Fruit fly (Drosophila melanogaster): ENCODE data around the gene CG9777.
A peak's percentile ranks its signal among the peaks of the same experiment; 100 is the strongest.

CG9777 gene

dm6 chrX:16650078-16651063, 18.3 kb upstream of the CG9777 start (continued):
- TF ChIP-seq CG2120 (GFP tag; optimal IDR thresholded peaks at IDR 0.05) (no peak), bigmax (GFP tag; optimal IDR thresholded peaks at IDR 0.05) (no peak), Sry-δ (GFP tag; optimal IDR thresholded peaks at IDR 0.05) (no peak), Fer2 (tag; optimal IDR thresholded peaks at IDR 0.05) (no peak), CG9817 (tag; optimal IDR thresholded peaks at IDR 0.05) (no peak), kah (GFP tag; optimal IDR thresholded peaks at IDR 0.05) (no peak)

dm6 chrX:16648435-16648781, 16.4 kb upstream of the CG9777 start:
- TF ChIP-seq cad (GFP tag; optimal IDR thresholded peaks at IDR 0.05), result no peak
- 0 out of 2 replicates have a peak, but pooled peaks have one; percentile 8 for TF ChIP-seq CG32772 (GFP tag; IDR thresholded peaks at IDR 0.05)
- TF ChIP-seq BtbVII (GFP tag; optimal IDR thresholded peaks at IDR 0.05), result no peak
- TF ChIP-seq insv (GFP tag; optimal IDR thresholded peaks at IDR 0.05), result peak in 1 of 2 experiments; percentile 71
- peak; percentile 62 for TF ChIP-seq sd (tag; optimal IDR thresholded peaks at IDR 0.05)
- TF ChIP-seq CG7987 (GFP tag; optimal IDR thresholded peaks at IDR 0.05), result no peak
- peak; percentile 17 for TF ChIP-seq abd-A (tag; optimal IDR thresholded peaks at IDR 0.05)
- TF ChIP-seq slp2 (GFP tag; optimal IDR thresholded peaks at IDR 0.05), result no peak
- peak; percentile 56 for TF ChIP-seq cg (GFP tag; optimal IDR thresholded peaks at IDR 0.05)
- TF ChIP-seq CG15479 (GFP tag; optimal IDR thresholded peaks at IDR 0.05), result no peak
- TF ChIP-seq CG1647 (GFP tag; optimal IDR thresholded peaks at IDR 0.05), result no peak
- peak; percentile 20 for TF ChIP-seq sqz (GFP tag; optimal IDR thresholded peaks at IDR 0.05)
- TF ChIP-seq sens (GFP tag), result peak; percentile 36
- no peak for TF ChIP-seq Hand (GFP tag; optimal IDR thresholded peaks at IDR 0.05)

- TF ChIP-seq B-H2 (GFP tag; optimal IDR thresholded peaks at IDR 0.05) (no peak), ems (GFP tag; optimal IDR thresholded peaks at IDR 0.05) (no peak), insv (GFP tag; optimal IDR thresholded peaks at IDR 0.05) (peak in 1 of 2 experiments; percentile 79), corto (GFP tag; optimal IDR thresholded peaks at IDR 0.05) (peak; percentile 7), D (optimal IDR thresholded peaks at IDR 0.05) (peak; percentile 2), D (GFP tag; optimal IDR thresholded peaks at IDR 0.05) (no peak), H15 (GFP tag; IDR thresholded peaks at IDR 0.05) (no peak), bsh (GFP tag; optimal IDR thresholded peaks at IDR 0.05) (peak in 1 of 2 experiments; percentile 15), Atf6 (GFP tag; IDR thresholded peaks at IDR 0.05) (no peak), CG1529 (GFP tag; optimal IDR thresholded peaks at IDR 0.05) (no peak), CG10209 (GFP tag; optimal IDR thresholded peaks at IDR 0.05) (no peak), Elba2 (GFP tag; optimal IDR thresholded peaks at IDR 0.05) (peak; percentile 25), Vsx1 (GFP tag; optimal IDR thresholded peaks at IDR 0.05) (peak; percentile 2), stwl (tag; optimal IDR thresholded peaks at IDR 0.05) (peak; percentile 91), Pdp1 (GFP tag; optimal IDR thresholded peaks at IDR 0.05) (peak in 1 of 2 experiments; percentile 62), Drgx (GFP tag; IDR thresholded peaks at IDR 0.05) (peak; percentile 15; the same call in 1 of the 2 replicates), ewg (GFP tag; optimal IDR thresholded peaks at IDR 0.05) (peak; percentile 6), CG8290 (GFP tag; optimal IDR thresholded peaks at IDR 0.05) (peak; percentile 58), CG8290 (tag; optimal IDR thresholded peaks at IDR 0.05) (no peak), Med (GFP tag) (peak; percentile 22)
Measured at dm6 chrX:16647737-16648434, 15.9 kb upstream of the CG9777 start.
